Worm (Caenorhabditis elegans): ENCODE measurements around the gene tag-30.

ce11 chrIV:11871898-11872297, 16.9 kb upstream of the tag-30 start:
- TF ChIP-seq ama-1 (optimal IDR thresholded peaks at IDR 0.05) = no peak
- TF ChIP-seq F13C5.2 (tag; optimal IDR thresholded peaks at IDR 0.05) = no peak
- TF ChIP-seq flt-1 (GFP tag; IDR thresholded peaks at IDR 0.05) = no peak
- no peak for TF ChIP-seq ceh-13 (GFP tag; optimal IDR thresholded peaks at IDR 0.05)
- no peak for TF ChIP-seq pes-1 (GFP tag; IDR thresholded peaks at IDR 0.05)
- TF ChIP-seq hmbx-1 (tag; optimal IDR thresholded peaks at IDR 0.05) = no peak
- no peak for TF ChIP-seq scrt-1 (GFP tag; IDR thresholded peaks at IDR 0.05)
- TF ChIP-seq tra-4 (tag; optimal IDR thresholded peaks at IDR 0.05) = no peak
- TF ChIP-seq B0310.2 (tag; optimal IDR thresholded peaks at IDR 0.05) = no peak
- TF ChIP-seq aly-1 (tag; optimal IDR thresholded peaks at IDR 0.05) = no peak
- TF ChIP-seq tbx-37 (GFP tag; conservative IDR thresholded peaks at IDR 0.05) = no peak

Data from whole organism, early embryonic.